Worm (Caenorhabditis elegans): ENCODE data around the gene del-6.

del-6 gene

ce11 chrV:10578938-10579337 is 6.2 kb downstream of the del-6 start, which contains the start of the genes erh-1 and lpd-9:
Gene erh-1, minus strand, starts transcription at chrV:10579141.
Gene lpd-9, plus strand, starts transcription at chrV:10579305.
- TF ChIP-seq ama-1 (optimal IDR thresholded peaks at IDR 0.05), result no peak
- TF ChIP-seq elt-3 (tag; optimal IDR thresholded peaks at IDR 0.05), result no peak
- TF ChIP-seq lin-11 (tag; optimal IDR thresholded peaks at IDR 0.05), result peak; percentile 56
- peak; percentile 61 for TF ChIP-seq nhr-21 (tag; optimal IDR thresholded peaks at IDR 0.05)
- peak; percentile 51 for TF ChIP-seq nhr-129 (tag; optimal IDR thresholded peaks at IDR 0.05)
- peak; percentile 50 for TF ChIP-seq lin-13 (GFP tag; optimal IDR thresholded peaks at IDR 0.05)
- TF ChIP-seq mab-5 (tag; optimal IDR thresholded peaks at IDR 0.05), result peak; percentile 72
- no peak for TF ChIP-seq unc-62 (GFP tag; optimal IDR thresholded peaks at IDR 0.05)
- TF ChIP-seq nhr-6 (tag; optimal IDR thresholded peaks at IDR 0.05), result no peak
- no peak for TF ChIP-seq elt-1 (tag; optimal IDR thresholded peaks at IDR 0.05)
- TF ChIP-seq nhr-23 (tag; optimal IDR thresholded peaks at IDR 0.05), result no peak
- TF ChIP-seq crh-2 (tag; optimal IDR thresholded peaks at IDR 0.05), result peak; percentile 59
- TF ChIP-seq fos-1 (tag; optimal IDR thresholded peaks at IDR 0.05), result peak; percentile 29
- TF ChIP-seq nhr-237 (tag; optimal IDR thresholded peaks at IDR 0.05), result no peak
- peak; percentile 85 for TF ChIP-seq sma-9 (GFP tag; optimal IDR thresholded peaks at IDR 0.05)
- no peak for TF ChIP-seq sma-9 (tag; optimal IDR thresholded peaks at IDR 0.05)
- no peak for TF ChIP-seq ceh-16 (tag; optimal IDR thresholded peaks at IDR 0.05)
- TF ChIP-seq sma-3 (GFP tag; optimal IDR thresholded peaks at IDR 0.05), result peak; percentile 65
- TF ChIP-seq snpc-4 (tag; optimal IDR thresholded peaks at IDR 0.05), result peak; percentile 49
- TF ChIP-seq ztf-4 (tag; optimal IDR thresholded peaks at IDR 0.05), result no peak
- TF ChIP-seq lin-39 (tag; optimal IDR thresholded peaks at IDR 0.05), result no peak
- TF ChIP-seq skn-1 (tag; optimal IDR thresholded peaks at IDR 0.05), result no peak
- TF ChIP-seq nhr-77 (tag; optimal IDR thresholded peaks at IDR 0.05), result no peak
- peak; percentile 90 for TF ChIP-seq C34F6.9 (tag; optimal IDR thresholded peaks at IDR 0.05)
- TF ChIP-seq nhr-11 (tag; optimal IDR thresholded peaks at IDR 0.05), result no peak
- TF ChIP-seq ztf-1 (GFP tag; conservative IDR thresholded peaks at IDR 0.05), result no peak
- no peak for TF ChIP-seq Y55F3AM.14 (GFP tag; optimal IDR thresholded peaks at IDR 0.05)
- TF ChIP-seq peb-1 (tag; optimal IDR thresholded peaks at IDR 0.05), result no peak
- TF ChIP-seq R02D3.7 (tag; optimal IDR thresholded peaks at IDR 0.05), result peak; percentile 2
- TF ChIP-seq ZK546.5 (tag; optimal IDR thresholded peaks at IDR 0.05), result no peak
- TF ChIP-seq F13H6.1 (tag; optimal IDR thresholded peaks at IDR 0.05), result peak; percentile 79
- no peak for TF ChIP-seq zag-1 (tag; optimal IDR thresholded peaks at IDR 0.05)
- TF ChIP-seq mdl-1 (tag; optimal IDR thresholded peaks at IDR 0.05), result no peak
- no peak for TF ChIP-seq ceh-82 (tag; optimal IDR thresholded peaks at IDR 0.05)
- TF ChIP-seq dmd-4 (tag; optimal IDR thresholded peaks at IDR 0.05), result no peak
- peak; percentile 85 for TF ChIP-seq gmeb-1 (tag; optimal IDR thresholded peaks at IDR 0.05)
- no peak for TF ChIP-seq aly-2 (tag; optimal IDR thresholded peaks at IDR 0.05)
- peak; percentile 81 to 86 for TF ChIP-seq lsy-2 (tag; optimal IDR thresholded peaks at IDR 0.05)
- peak; percentile 25 for TF ChIP-seq nhr-10 (tag; optimal IDR thresholded peaks at IDR 0.05)
- no peak for TF ChIP-seq ztf-11 (tag; optimal IDR thresholded peaks at IDR 0.05)
- no peak for TF ChIP-seq alr-1 (tag; optimal IDR thresholded peaks at IDR 0.05)
- TF ChIP-seq mbf-1 (tag; optimal IDR thresholded peaks at IDR 0.05), result no peak
- TF ChIP-seq unc-55 (GFP tag; optimal IDR thresholded peaks at IDR 0.05), result peak; percentile 89
- no peak for TF ChIP-seq nhr-12 (tag; optimal IDR thresholded peaks at IDR 0.05)
- TF ChIP-seq nhr-25 (tag; optimal IDR thresholded peaks at IDR 0.05), result no peak
- no peak for TF ChIP-seq unc-39 (tag; optimal IDR thresholded peaks at IDR 0.05)
- TF ChIP-seq blmp-1 (tag; optimal IDR thresholded peaks at IDR 0.05; ENCODE audit: insufficient read depth), result peak; percentile 17
- peak; percentile 25 for TF ChIP-seq sem-4 (tag; optimal IDR thresholded peaks at IDR 0.05)
- peak; percentile 79 for TF ChIP-seq egl-27 (tag; optimal IDR thresholded peaks at IDR 0.05)
